Fruit fly (Drosophila melanogaster) whole organism, embryonic: ENCODE data around the gene CG31468.

ENCODE experiments used
- Antp ChIP-seq: fragments of 200-800 bp; sonication (Bioruptor generic); optimal IDR thresholded peaks from 3 replicates; lab custom pipeline; 2016; ENCODE audit warnings: missing biosample characterization, missing genetic modification characterization
- CG10209 ChIP-seq: fragments of 200-800 bp; sonication (Bioruptor generic); optimal IDR thresholded peaks from 3 replicates; lab custom pipeline; 2017; ENCODE audit warnings: missing biosample characterization, mild to moderate bottlenecking, missing genetic modification characterization, missing genetic modification reagents
- CG10654 ChIP-seq: fragments of 200-800 bp; sonication (Bioruptor generic); optimal IDR thresholded peaks from 2 replicates; lab custom pipeline; 2016; ENCODE audit warnings: missing biosample characterization, missing genetic modification characterization
- CG11093 ChIP-seq: fragments of 200-800 bp; sonication (Bioruptor generic); IDR thresholded peaks from 3 replicates; pipeline ENCODE4 v1.3.6; 2022; ENCODE audit warnings: missing biosample characterization, missing genetic modification characterization
- CG11456 ChIP-seq: fragments of 200-800 bp; sonication (Bioruptor generic); IDR thresholded peaks from 3 replicates; pipeline ENCODE4 v1.3.6; 2022; ENCODE audit warnings: missing biosample characterization, missing genetic modification characterization
- CG13287 ChIP-seq: fragments of 200-800 bp; sonication (Bioruptor generic); IDR thresholded peaks from 2 replicates; pipeline ENCODE4 v1.3.6; 2022; ENCODE audit warnings: missing biosample characterization, missing genetic modification characterization; ENCODE audit not compliant: partially characterized antibody
- CG15479 ChIP-seq: fragments of 200-800 bp; sonication (Bioruptor generic); optimal IDR thresholded peaks from 3 replicates; lab custom pipeline; 2019; ENCODE audit warnings: missing biosample characterization, mild to moderate bottlenecking, missing genetic modification characterization, moderate library complexity
- CG15514 ChIP-seq: fragments of 200-800 bp; sonication (Bioruptor generic); optimal IDR thresholded peaks from 3 replicates; lab custom pipeline; 2017; ENCODE audit warnings: missing biosample characterization, missing genetic modification characterization, mild to moderate bottlenecking, moderate library complexity, missing genetic modification reagents
- CG1647 ChIP-seq: fragments of 200-800 bp; sonication (Bioruptor generic); optimal IDR thresholded peaks from 3 replicates; lab custom pipeline; 2016; ENCODE audit warnings: missing biosample characterization, missing genetic modification characterization
- CG17802 ChIP-seq: fragments of 200-800 bp; sonication (Bioruptor generic); optimal IDR thresholded peaks from 2 replicates; lab custom pipeline; 2018; ENCODE audit warnings: missing biosample characterization, mild to moderate bottlenecking, missing genetic modification characterization, moderate library complexity
- CG1792 ChIP-seq: fragments of 200-800 bp; sonication (Bioruptor generic); optimal IDR thresholded peaks from 2 replicates; lab custom pipeline; 2016; ENCODE audit warnings: missing biosample characterization, missing genetic modification characterization
- CG18262 ChIP-seq: fragments of 200-800 bp; optimal IDR thresholded peaks from 3 replicates; lab custom pipeline; 2019; ENCODE audit warnings: missing biosample characterization, mild to moderate bottlenecking, missing genetic modification characterization, moderate library complexity
- CG2129 ChIP-seq: fragments of 200-800 bp; sonication (Bioruptor generic); IDR thresholded peaks from 2 replicates; pipeline ENCODE4 v1.3.6; 2022; ENCODE audit warnings: missing biosample characterization, missing genetic modification characterization; ENCODE audit not compliant: partially characterized antibody
- CG2202 ChIP-seq: fragments of 200-800 bp; sonication (Bioruptor generic); optimal IDR thresholded peaks from 2 replicates; lab custom pipeline; 2018; ENCODE audit warnings: missing biosample characterization, mild to moderate bottlenecking, missing genetic modification characterization
- CG3847 ChIP-seq: fragments of 200-800 bp; sonication (Bioruptor generic); IDR thresholded peaks from 2 replicates; pipeline ENCODE4 v1.3.6; 2022; ENCODE audit warnings: missing biosample characterization, missing genetic modification characterization
- CG4424 ChIP-seq: fragments of 200-800 bp; sonication (Bioruptor generic); optimal IDR thresholded peaks from 3 replicates; lab custom pipeline; 2016; ENCODE audit warnings: missing biosample characterization, missing genetic modification characterization
- CG5953 ChIP-seq: fragments of 200-800 bp; sonication (Bioruptor generic); IDR thresholded peaks from 2 replicates; pipeline ENCODE4 v1.3.6; 2022; ENCODE audit warnings: missing biosample characterization, missing genetic modification characterization
- CG7745 ChIP-seq: fragments of 200-800 bp; sonication (Bioruptor generic); optimal IDR thresholded peaks from 2 replicates; lab custom pipeline; 2018; ENCODE audit warnings: missing biosample characterization, mild to moderate bottlenecking, missing genetic modification characterization, moderate library complexity
- CG7786 ChIP-seq: fragments of 200-800 bp; sonication (Bioruptor generic); optimal IDR thresholded peaks from 2 replicates; lab custom pipeline; 2016; ENCODE audit warnings: missing biosample characterization, missing genetic modification characterization
- CG7928 ChIP-seq: fragments of 200-800 bp; sonication (Bioruptor generic); optimal IDR thresholded peaks from 2 replicates; lab custom pipeline; 2017; ENCODE audit warnings: missing biosample characterization, mild to moderate bottlenecking, missing genetic modification characterization
- CG8089 ChIP-seq: fragments of 200-800 bp; sonication (Bioruptor generic); optimal IDR thresholded peaks from 3 replicates; lab custom pipeline; 2016; ENCODE audit warnings: missing biosample characterization, missing genetic modification characterization
- Dip3 ChIP-seq: fragments of 200-800 bp; sonication (Bioruptor generic); optimal IDR thresholded peaks from 3 replicates; lab custom pipeline; 2016; ENCODE audit warnings: missing biosample characterization, missing genetic modification characterization
- Ets97D ChIP-seq: fragments of 200-800 bp; sonication (Bioruptor generic); optimal IDR thresholded peaks from 3 replicates; lab custom pipeline; 2016; ENCODE audit warnings: missing biosample characterization, missing genetic modification characterization
- Fer3 ChIP-seq: fragments of 200-800 bp; sonication (Bioruptor generic); optimal IDR thresholded peaks from 2 replicates; lab custom pipeline; 2018; ENCODE audit warnings: missing biosample characterization, mild to moderate bottlenecking, missing genetic modification characterization, moderate library complexity
- GATAe ChIP-seq: fragments of 200-800 bp; sonication (Bioruptor generic); conservative IDR thresholded peaks from 2 replicates; pipeline ENCODE4 v1.3.6; 2022; ENCODE audit warnings: missing biosample characterization, missing genetic modification characterization
- Gsc ChIP-seq: fragments of 200-800 bp; sonication (Bioruptor generic); IDR thresholded peaks from 2 replicates; pipeline ENCODE4 v1.3.6; 2022; ENCODE audit warnings: missing biosample characterization, missing genetic modification characterization
- HLH4C ChIP-seq: fragments of 200-800 bp; sonication (Bioruptor generic); IDR thresholded peaks from 3 replicates; pipeline ENCODE4 v1.3.6; 2022; ENCODE audit warnings: missing biosample characterization, missing genetic modification characterization; ENCODE audit not compliant: partially characterized antibody
- Oaz ChIP-seq: fragments of 200-800 bp; sonication (Bioruptor generic); IDR thresholded peaks from 2 replicates; pipeline ENCODE4 v1.3.6; 2022; ENCODE audit warnings: missing biosample characterization, missing genetic modification characterization
- Opbp ChIP-seq: fragments of 200-800 bp; sonication (Bioruptor generic); IDR thresholded peaks from 3 replicates; pipeline ENCODE4 v1.3.6; 2022; ENCODE audit warnings: missing biosample characterization, missing genetic modification characterization; ENCODE audit not compliant: partially characterized antibody
- Rx ChIP-seq: fragments of 200-800 bp; sonication (Bioruptor generic); IDR thresholded peaks from 2 replicates; pipeline ENCODE4 v1.3.6; 2022; ENCODE audit warnings: missing biosample characterization, missing genetic modification characterization
- Scr ChIP-seq: fragments of 200-800 bp; sonication (Bioruptor generic); IDR thresholded peaks from 2 replicates; pipeline ENCODE4 v1.3.6; 2022; ENCODE audit warnings: missing biosample characterization, missing genetic modification characterization; ENCODE audit not compliant: partially characterized antibody
- abd-A ChIP-seq: fragments of 200-800 bp; sonication (Bioruptor generic); optimal IDR thresholded peaks from 3 replicates; lab custom pipeline; 2019; ENCODE audit warnings: missing biosample characterization, mild to moderate bottlenecking, missing genetic modification characterization, moderate library complexity
- bbx ChIP-seq: fragments of 200-800 bp; sonication (Bioruptor generic); IDR thresholded peaks from 2 replicates; pipeline ENCODE4 v1.3.6; 2022; ENCODE audit warnings: missing biosample characterization, missing genetic modification characterization; ENCODE audit not compliant: partially characterized antibody
- btn ChIP-seq: fragments of 200-800 bp; sonication (Bioruptor generic); optimal IDR thresholded peaks from 2 replicates; lab custom pipeline; 2016; ENCODE audit warnings: missing biosample characterization, missing genetic modification characterization
- croc ChIP-seq: fragments of 200-800 bp; sonication (Bioruptor generic); conservative IDR thresholded peaks from 3 replicates; pipeline ENCODE4 v1.3.6; 2022; ENCODE audit warnings: missing biosample characterization, missing genetic modification characterization
- disco-r ChIP-seq: fragments of 200-800 bp; sonication (Bioruptor generic); optimal IDR thresholded peaks from 2 replicates; lab custom pipeline; 2016; ENCODE audit warnings: missing biosample characterization, missing genetic modification characterization
- emc ChIP-seq: fragments of 200-800 bp; sonication (Bioruptor generic); optimal IDR thresholded peaks from 2 replicates; lab custom pipeline; 2016; ENCODE audit warnings: missing biosample characterization, missing genetic modification characterization
- exex ChIP-seq: fragments of 200-800 bp; sonication (Bioruptor generic); optimal IDR thresholded peaks from 4 replicates; lab custom pipeline; 2018; ENCODE audit warnings: missing biosample characterization, mild to moderate bottlenecking, missing genetic modification characterization, moderate library complexity
- fd64A ChIP-seq: fragments of 200-800 bp; sonication (Bioruptor generic); optimal IDR thresholded peaks from 3 replicates; lab custom pipeline; 2018; ENCODE audit warnings: missing biosample characterization, mild to moderate bottlenecking, missing genetic modification characterization
- fru ChIP-seq: fragments of >200 bp; optimal IDR thresholded peaks from 2 replicates; lab custom pipeline; 2017
- grau ChIP-seq: fragments of 200-800 bp; optimal IDR thresholded peaks from 3 replicates; lab custom pipeline; 2019; ENCODE audit warnings: missing biosample characterization, mild to moderate bottlenecking, missing genetic modification characterization, moderate library complexity
- h ChIP-seq: fragments of >200 bp; optimal IDR thresholded peaks from 2 replicates; lab custom pipeline; 2017
- hbn ChIP-seq: fragments of 200-800 bp; sonication (Bioruptor generic); IDR thresholded peaks from 2 replicates; pipeline ENCODE4 v1.3.6; 2022; ENCODE audit warnings: missing biosample characterization, missing genetic modification characterization; ENCODE audit not compliant: partially characterized antibody
- hth ChIP-seq: fragments of >200 bp; optimal IDR thresholded peaks from 2 replicates; lab custom pipeline; 2017; ENCODE audit warnings: inconsistent platforms
- lilli ChIP-seq: fragments of 200-800 bp; sonication (Bioruptor generic); optimal IDR thresholded peaks from 3 replicates; lab custom pipeline; 2016; ENCODE audit warnings: missing biosample characterization, missing genetic modification characterization
- odd ChIP-seq: fragments of 200-800 bp; sonication (Bioruptor generic); optimal IDR thresholded peaks from 2 replicates; lab custom pipeline; 2017; ENCODE audit warnings: missing biosample characterization, mild to moderate bottlenecking, missing genetic modification characterization
- pita ChIP-seq: fragments of 200-800 bp; sonication (Bioruptor generic); optimal IDR thresholded peaks from 2 replicates; lab custom pipeline; 2017; ENCODE audit warnings: missing biosample characterization, mild to moderate bottlenecking, missing genetic modification characterization
- ranshi ChIP-seq: fragments of 200-800 bp; sonication (Bioruptor generic); IDR thresholded peaks from 2 replicates; pipeline ENCODE4 v1.3.6; 2022; ENCODE audit warnings: missing biosample characterization, missing genetic modification characterization
- sna ChIP-seq: fragments of 200-800 bp; sonication (Bioruptor generic); IDR thresholded peaks from 2 replicates; pipeline ENCODE4 v1.3.6; 2022; ENCODE audit warnings: missing biosample characterization, missing genetic modification characterization; ENCODE audit not compliant: partially characterized antibody
- tio ChIP-seq: fragments of 200-800 bp; sonication (Bioruptor generic); optimal IDR thresholded peaks from 2 replicates; lab custom pipeline; 2017; ENCODE audit warnings: missing biosample characterization, missing genetic modification characterization, inconsistent platforms
- vfl ChIP-seq: fragments of 200-800 bp; sonication (Bioruptor generic); optimal IDR thresholded peaks from 2 replicates; lab custom pipeline; 2016; ENCODE audit warnings: missing biosample characterization, missing genetic modification characterization

The CG31468 gene

DNA sequence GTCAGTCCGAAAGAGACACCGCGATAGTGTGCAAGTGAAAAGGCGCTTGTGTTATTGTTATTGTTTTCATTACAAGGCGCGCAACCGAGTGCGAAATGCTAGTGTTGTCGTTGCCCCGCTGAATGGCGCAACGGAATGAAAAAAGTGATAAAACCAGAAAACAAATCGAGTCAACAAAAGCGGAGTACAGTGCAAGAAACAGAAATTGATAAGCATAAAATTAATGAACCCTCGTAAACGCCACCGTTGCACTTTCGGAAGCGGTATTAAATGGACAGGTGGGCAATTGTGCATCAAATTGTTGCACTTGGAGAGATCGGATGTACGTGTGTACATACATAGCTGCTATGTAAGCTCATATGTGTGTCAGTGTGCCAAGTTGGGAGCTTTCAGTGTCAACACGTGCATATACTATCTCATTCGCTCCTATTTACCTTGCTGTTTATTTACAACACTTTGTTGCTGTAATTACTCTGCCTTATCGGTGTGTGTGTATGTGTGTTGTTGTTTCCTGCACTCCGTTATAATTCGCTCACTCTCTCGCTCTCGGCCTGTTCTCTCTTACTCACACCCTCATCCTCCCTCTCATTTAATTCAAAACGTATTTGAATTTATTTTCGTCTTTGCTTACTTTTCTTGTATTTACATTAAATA lies 23.4 kb upstream of the CG31468 start (continued):
- TF ChIP-seq hbn (GFP tag; lab: Robert Waterston, UW) (no peak), disco-r (GFP tag; lab: Kevin White, UChicago) (no peak), CG15479 (GFP tag; lab: Kevin White, UChicago) (peak; percentile 22), Oaz (GFP tag; lab: Robert Waterston, UW) (no peak), CG7928 (no peak), CG2129 (GFP tag; lab: Robert Waterston, UW) (no peak), Dip3 (no peak), hth (lab: Kevin White, UChicago) (no peak), CG11456 (GFP tag; lab: Robert Waterston, UW) (0 out of 3 replicates have a peak, but pooled peaks have one; percentile 59), CG8089 (GFP tag; lab: Kevin White, UChicago) (no peak), ranshi (peak; percentile 61; the same call in 1 of the 2 replicates), Gsc (no peak), vfl (no peak), CG2202 (tag; lab: Kevin White, UChicago) (peak; percentile 10), CG15514 (GFP tag; lab: Kevin White, UChicago) (peak; percentile 11), fru (lab: Kevin White, UChicago) (no peak), tio (GFP tag; lab: Kevin White, UChicago) (no peak), CG7745 (tag; lab: Kevin White, UChicago) (no peak), CG1647 (GFP tag; lab: Kevin White, UChicago) (no peak), CG11093 (no peak), GATAe (GFP tag; lab: Robert Waterston, UW) (no peak), CG5953 (GFP tag; lab: Robert Waterston, UW) (peak; percentile 54; the same call in 1 of the 2 replicates), CG3847 (no peak), fd64A (peak; percentile 85), CG17802 (tag; lab: Kevin White, UChicago) (no peak), odd (peak; percentile 12), CG18262 (tag; lab: Kevin White, UChicago) (peak; percentile 9), sna (GFP tag; lab: Robert Waterston, UW) (no peak), abd-A (tag; lab: Kevin White, UChicago) (no peak), Ets97D (GFP tag; lab: Kevin White, UChicago) (no peak), Rx (GFP tag; lab: Robert Waterston, UW) (no peak; the same call in 1 of the 2 replicates), pita (GFP tag; lab: Kevin White, UChicago) (no peak), CG10654 (GFP tag; lab: Kevin White, UChicago) (no peak), CG10209 (peak; percentile 31), Scr (GFP tag; lab: Robert Waterston, UW) (no peak), CG1792 (GFP tag; lab: Kevin White, UChicago) (no peak), lilli (no peak), emc (GFP tag; lab: Kevin White, UChicago) (no peak), exex (tag; lab: Kevin White, UChicago) (peak; percentile 51), CG7786 (GFP tag; lab: Kevin White, UChicago) (no peak), Fer3 (tag; lab: Kevin White, UChicago) (no peak), croc (GFP tag; lab: Robert Waterston, UW) (no peak; the same call in 2 of the 3 replicates), CG13287 (GFP tag; lab: Robert Waterston, UW) (no peak), CG4424 (peak; percentile 70), HLH4C (no peak), Opbp (GFP tag; lab: Robert Waterston, UW) (no peak), Antp (GFP tag; lab: Kevin White, UChicago) (no peak), grau (no peak), h (lab: Kevin White, UChicago) (no peak), bbx (GFP tag; lab: Robert Waterston, UW) (no peak), btn (GFP tag; lab: Kevin White, UChicago) (no peak)
